Worm (Caenorhabditis elegans): Measurements from ENCODE around the gene ZC266.1.

ce11 chrV:4720884-4721464 lies 20.9 kb upstream of the ZC266.1 start:
- TF ChIP-seq ets-4 (GFP tag; optimal IDR thresholded peaks at IDR 0.05) (no peak), unc-130 (GFP tag; optimal IDR thresholded peaks at IDR 0.05) (no peak), madf-8 (GFP tag; conservative IDR thresholded peaks at IDR 0.05) (no peak), pha-4 (tag; optimal IDR thresholded peaks at IDR 0.05) (no peak), Y79H2A.3 (GFP tag; conservative IDR thresholded peaks at IDR 0.05) (no peak), attf-5 (GFP tag; optimal IDR thresholded peaks at IDR 0.05) (no peak), snpc-4 (GFP tag; optimal IDR thresholded peaks at IDR 0.05) (no peak), snpc-4 (tag; optimal IDR thresholded peaks at IDR 0.05) (no peak), mel-28 (tag; optimal IDR thresholded peaks at IDR 0.05; ENCODE audit: borderline replicate concordance) (no peak), akir-1 (GFP tag; optimal IDR thresholded peaks at IDR 0.05) (no peak), nfya-1 (tag; optimal IDR thresholded peaks at IDR 0.05; ENCODE audit: borderline replicate concordance, insufficient read depth) (no peak), snpc-3.4 (tag; optimal IDR thresholded peaks at IDR 0.05) (no peak), ama-1 (optimal IDR thresholded peaks at IDR 0.05) (no peak), ama-1 (GFP tag; optimal IDR thresholded peaks at IDR 0.05) (no peak)
